Worm (Caenorhabditis elegans) whole organism, L3 larva: ENCODE results near the gene irg-7.

Source experiments
- R02D3.7 ChIP-seq: fragments of 150-350 bp; optimal IDR thresholded peaks from 2 replicates; lab custom pipeline; 2014; ENCODE audit warnings: missing biosample characterization, missing genetic modification characterization
- aly-2 ChIP-seq: fragments of 150-350 bp; optimal IDR thresholded peaks from 2 replicates; lab custom pipeline; 2014; ENCODE audit warnings: missing biosample characterization, missing genetic modification characterization
- ceh-28 ChIP-seq: fragments of 150-350 bp; optimal IDR thresholded peaks from 2 replicates; lab custom pipeline; 2014; ENCODE audit warnings: missing biosample characterization, missing genetic modification reagents, missing genetic modification characterization
- ceh-82 ChIP-seq: fragments of 150-350 bp; optimal IDR thresholded peaks from 2 replicates; lab custom pipeline; 2014; ENCODE audit warnings: missing biosample characterization, missing genetic modification characterization
- ceh-9 ChIP-seq: sonication (generic microtip); optimal IDR thresholded peaks from 2 replicates; lab custom pipeline; 2018; ENCODE audit warnings: missing biosample characterization, missing genetic modification characterization
- egl-27 ChIP-seq: sonication (generic microtip); optimal IDR thresholded peaks from 4 replicates; lab custom pipeline; 2017; ENCODE audit warnings: missing biosample characterization, missing genetic modification reagents, missing genetic modification characterization
- egl-5 ChIP-seq: fragments of 150-350 bp; optimal IDR thresholded peaks from 2 replicates; lab custom pipeline; 2017; ENCODE audit warnings: missing biosample characterization, missing genetic modification reagents, missing genetic modification characterization, inconsistent platforms
- elt-1 ChIP-seq: fragments of 150-350 bp; optimal IDR thresholded peaks from 2 replicates; lab custom pipeline; 2014; ENCODE audit warnings: missing biosample characterization, missing genetic modification characterization
- elt-2 ChIP-seq: sonication (generic microtip); optimal IDR thresholded peaks from 2 replicates; lab custom pipeline; 2016; ENCODE audit warnings: missing genetic modification reagents, mild to moderate bottlenecking, missing genetic modification characterization, missing compliant biosample characterization
- fkh-2 ChIP-seq: fragments of 150-350 bp; optimal IDR thresholded peaks from 2 replicates; lab custom pipeline; 2014; ENCODE audit warnings: missing biosample characterization, missing genetic modification reagents, missing genetic modification characterization
- fos-1 ChIP-seq: fragments of 150-350 bp; optimal IDR thresholded peaks from 2 replicates; lab custom pipeline; 2014; ENCODE audit warnings: missing biosample characterization, missing genetic modification characterization
- hmg-11 ChIP-seq: sonication (generic microtip); optimal IDR thresholded peaks from 2 replicates; lab custom pipeline; 2016; ENCODE audit warnings: missing genetic modification characterization, missing compliant biosample characterization
- jun-1 ChIP-seq: fragments of 150-350 bp; optimal IDR thresholded peaks from 2 replicates; lab custom pipeline; 2014; ENCODE audit warnings: missing biosample characterization, missing genetic modification reagents, missing genetic modification characterization
- lin-15B ChIP-seq: fragments of 150-350 bp; optimal IDR thresholded peaks from 2 replicates; lab custom pipeline; 2014; ENCODE audit warnings: missing biosample characterization, missing genetic modification characterization
- lin-39 ChIP-seq: fragments of 150-350 bp; optimal IDR thresholded peaks from 2 replicates; lab custom pipeline; 2018; ENCODE audit warnings: missing biosample characterization, missing genetic modification reagents, missing genetic modification characterization
- mdl-1 ChIP-seq: fragments of 150-350 bp; optimal IDR thresholded peaks from 2 replicates; lab custom pipeline; 2014; ENCODE audit warnings: missing biosample characterization, missing genetic modification characterization
- nfya-1 ChIP-seq: sonication (generic microtip); optimal IDR thresholded peaks from 2 replicates; lab custom pipeline; 2017; ENCODE audit warnings: missing genetic modification characterization, mild to moderate bottlenecking, missing compliant biosample characterization, antibody characterized with exemption, moderate library complexity; ENCODE audit not compliant: insufficient read depth
- nhr-11 ChIP-seq: fragments of 150-350 bp; optimal IDR thresholded peaks from 2 replicates; lab custom pipeline; 2014; ENCODE audit warnings: missing biosample characterization, missing genetic modification characterization
- nhr-12 ChIP-seq: fragments of 150-350 bp; optimal IDR thresholded peaks from 2 replicates; lab custom pipeline; 2014; ENCODE audit warnings: missing biosample characterization, missing genetic modification characterization
- nhr-23 ChIP-seq: fragments of 150-350 bp; optimal IDR thresholded peaks from 2 replicates; lab custom pipeline; 2014; ENCODE audit warnings: missing biosample characterization, missing genetic modification reagents, missing genetic modification characterization
- nhr-237 ChIP-seq: fragments of 150-350 bp; optimal IDR thresholded peaks from 2 replicates; lab custom pipeline; 2014; ENCODE audit warnings: missing biosample characterization, missing genetic modification characterization
- nhr-28 ChIP-seq: fragments of 150-350 bp; optimal IDR thresholded peaks from 2 replicates; lab custom pipeline; 2014; ENCODE audit warnings: missing biosample characterization, missing genetic modification characterization
- nhr-43 ChIP-seq: sonication (generic microtip); optimal IDR thresholded peaks from 2 replicates; lab custom pipeline; 2016; ENCODE audit warnings: mild to moderate bottlenecking, missing genetic modification characterization, missing compliant biosample characterization; ENCODE audit not compliant: poor library complexity, severe bottlenecking
- nhr-77 ChIP-seq: fragments of 150-350 bp; optimal IDR thresholded peaks from 2 replicates; lab custom pipeline; 2014; ENCODE audit warnings: missing biosample characterization, missing genetic modification characterization
- pha-4 ChIP-seq: fragments of 150-350 bp; optimal IDR thresholded peaks from 2 replicates; lab custom pipeline; 2014; ENCODE audit warnings: missing biosample characterization, missing genetic modification reagents, missing genetic modification characterization
- sea-2 ChIP-seq: fragments of 150-350 bp; sonication (generic microtip); optimal IDR thresholded peaks from 4 replicates; lab custom pipeline; 2014; ENCODE audit warnings: missing biosample characterization, missing genetic modification reagents, missing genetic modification characterization
- skn-1 ChIP-seq: fragments of 150-350 bp; optimal IDR thresholded peaks from 2 replicates; lab custom pipeline; 2014; ENCODE audit warnings: missing biosample characterization, missing genetic modification characterization
- snpc-4 ChIP-seq: fragments of 150-350 bp; optimal IDR thresholded peaks from 2 replicates; lab custom pipeline; 2014; ENCODE audit warnings: missing biosample characterization, missing genetic modification characterization
- tbx-2 ChIP-seq: sonication (generic microtip); optimal IDR thresholded peaks from 2 replicates; lab custom pipeline; 2016; ENCODE audit warnings: mild to moderate bottlenecking, missing genetic modification characterization, missing compliant biosample characterization
- unc-39 ChIP-seq: sonication (generic microtip); optimal IDR thresholded peaks from 4 replicates; lab custom pipeline; 2017; ENCODE audit warnings: missing biosample characterization, missing genetic modification characterization
- unc-62 ChIP-seq: fragments of 150-350 bp; sonication (generic microtip); optimal IDR thresholded peaks from 4 replicates; lab custom pipeline; 2014; ENCODE audit warnings: missing biosample characterization, missing genetic modification reagents, missing genetic modification characterization
- zag-1 ChIP-seq: fragments of 150-350 bp; optimal IDR thresholded peaks from 2 replicates; lab custom pipeline; 2014; ENCODE audit warnings: missing biosample characterization, missing genetic modification characterization
- ztf-11 ChIP-seq: fragments of 150-350 bp; optimal IDR thresholded peaks from 2 replicates; lab custom pipeline; 2014; ENCODE audit warnings: missing biosample characterization, missing genetic modification characterization
- ztf-4 ChIP-seq: fragments of 150-350 bp; optimal IDR thresholded peaks from 2 replicates; lab custom pipeline; 2014; ENCODE audit warnings: missing biosample characterization, missing genetic modification characterization

The irg-7 gene

ce11 chrX:3216698-3217097 lies 26.7 kb downstream of the irg-7 start:
- TF ChIP-seq egl-5 (tag; lab: Kevin White, UChicago) (no peak), jun-1 (no peak), nhr-43 (no peak), pha-4 (tag; lab: Kevin White, UChicago) (no peak), nfya-1 (no peak), unc-62 (no peak), elt-2 (tag; lab: Kevin White, UChicago) (no peak), R02D3.7 (tag; lab: Kevin White, UChicago) (no peak), nhr-237 (tag; lab: Kevin White, UChicago) (no peak)

- no peak for TF ChIP-seq nhr-28
- TF ChIP-seq lin-39 (tag; lab: Kevin White, UChicago) = no peak
- no peak for TF ChIP-seq nhr-23 (tag; lab: Kevin White, UChicago)
- no peak for TF ChIP-seq mdl-1 (tag; lab: Kevin White, UChicago)
- no peak for TF ChIP-seq hmg-11 (tag; lab: Kevin White, UChicago)
- TF ChIP-seq nfya-1 = no peak
- TF ChIP-seq nhr-43 = no peak
- TF ChIP-seq skn-1 (tag; lab: Kevin White, UChicago) = no peak
- no peak for TF ChIP-seq tbx-2
- no peak for TF ChIP-seq ztf-4 (tag; lab: Kevin White, UChicago)
- no peak for TF ChIP-seq nhr-12 (tag; lab: Kevin White, UChicago)
- no peak for TF ChIP-seq lin-15B
- TF ChIP-seq fos-1 (tag; lab: Kevin White, UChicago) = no peak
- TF ChIP-seq, all 47 proteins: peak for 0
Observed at ce11 chrX:3209523-3209922, 33.9 kb downstream of the irg-7 start, which contains the start of gene F28B4.4. F28B4.4 (minus strand) TSS chrX:3209623.

ce11 chrX:3204778-3205177 lies 38.7 kb downstream of the irg-7 start, which contains the start of gene F28B4.1:
F28B4.1 (plus strand) TSS chrX:3205078.
- TF ChIP-seq fkh-2 (tag; lab: Kevin White, UChicago) = no peak
- TF ChIP-seq pha-4 (tag; lab: Kevin White, UChicago) = no peak
- no peak for TF ChIP-seq hmg-11 (tag; lab: Kevin White, UChicago)
- no peak for TF ChIP-seq aly-2
- no peak for TF ChIP-seq nhr-12 (tag; lab: Kevin White, UChicago)
- TF ChIP-seq nhr-43 = no peak
- no peak for TF ChIP-seq nhr-77
- TF ChIP-seq zag-1 = no peak
- no peak for TF ChIP-seq ceh-82 (tag; lab: Kevin White, UChicago)
- no peak for TF ChIP-seq mdl-1 (tag; lab: Kevin White, UChicago)
- TF ChIP-seq lin-15B = no peak
- no peak for TF ChIP-seq skn-1 (tag; lab: Kevin White, UChicago)
- no peak for TF ChIP-seq ceh-9
- TF ChIP-seq snpc-4 (tag; lab: Kevin White, UChicago) = no peak
- no peak for TF ChIP-seq jun-1
- no peak for TF ChIP-seq ztf-11 (tag; lab: Kevin White, UChicago)

DNA sequence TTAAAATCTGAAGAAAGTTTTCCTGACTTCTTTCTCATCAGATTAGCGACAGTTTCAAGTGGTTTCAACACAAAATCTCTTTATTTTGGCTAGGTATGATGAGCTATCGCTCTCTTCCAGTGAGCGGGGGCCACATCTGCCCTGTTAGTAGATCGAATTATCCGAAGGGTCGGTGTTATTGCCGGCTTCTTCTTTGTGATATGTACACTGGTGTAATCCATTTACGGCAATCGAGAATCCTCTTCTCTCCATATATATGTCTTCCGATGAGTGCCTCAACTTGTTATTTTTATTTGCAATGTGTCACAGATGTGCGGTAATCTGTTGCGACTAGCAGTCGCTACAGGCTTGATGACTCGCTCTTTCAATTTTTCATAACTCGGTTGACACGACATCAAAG lies 41.1 kb downstream of the irg-7 start:
- TF ChIP-seq unc-39 (tag; lab: Kevin White, UChicago) (no peak), ceh-28 (tag; lab: Kevin White, UChicago) (no peak), egl-27 (tag; lab: Kevin White, UChicago) (no peak), nhr-237 (tag; lab: Kevin White, UChicago) (no peak), elt-1 (no peak), tbx-2 (no peak), skn-1 (tag; lab: Kevin White, UChicago) (no peak), mdl-1 (tag; lab: Kevin White, UChicago) (no peak), lin-39 (tag; lab: Kevin White, UChicago) (no peak), nhr-11 (tag; lab: Kevin White, UChicago) (no peak), sea-2 (no peak)

DNA sequence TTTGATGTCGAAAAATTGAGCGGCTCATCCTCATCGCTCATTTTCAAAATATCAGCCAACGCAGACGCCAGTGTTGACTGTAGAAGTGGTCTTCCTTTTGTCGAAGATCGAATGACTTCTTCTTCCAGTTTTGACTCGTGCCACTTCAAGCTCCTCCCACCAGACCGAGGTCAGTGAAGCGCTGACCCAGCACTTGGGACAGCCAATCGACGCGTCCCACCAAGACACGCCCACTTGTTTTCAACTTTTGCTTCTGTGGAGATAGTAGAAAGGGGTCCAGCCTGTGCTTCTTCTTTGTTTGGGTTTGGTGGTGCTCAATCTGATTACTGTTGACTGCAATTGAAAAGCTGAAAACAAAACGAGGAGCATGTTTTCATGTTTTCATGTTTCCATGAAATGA lies 44.2 kb downstream of the irg-7 start, which contains the start of gene fax-1:
fax-1 (minus strand) TSS at position 101 of the 400 bp plus-strand sequence.
- TF ChIP-seq snpc-4 (tag; lab: Kevin White, UChicago) (no peak), nfya-1 (peak; percentile 53)
- TF ChIP-seq, all 47 proteins: peak for 1
